Fruit fly (Drosophila melanogaster) whole organism, embryonic: ENCODE measurements around the gene Hexo1.

Experiments
- CG10147 ChIP-seq: fragments of 200-800 bp; sonication (Bioruptor generic); optimal IDR thresholded peaks from 2 replicates; lab custom pipeline; 2019; ENCODE audit warnings: missing biosample characterization, mild to moderate bottlenecking, missing genetic modification characterization, moderate library complexity
- CG10565 ChIP-seq: fragments of 200-800 bp; sonication (Bioruptor generic); optimal IDR thresholded peaks from 3 replicates; lab custom pipeline; 2016; ENCODE audit warnings: missing biosample characterization, mild to moderate bottlenecking, missing genetic modification characterization
- CG12219 ChIP-seq: fragments of 200-800 bp; sonication (Bioruptor generic); optimal IDR thresholded peaks from 3 replicates; lab custom pipeline; 2018; ENCODE audit warnings: missing biosample characterization, mild to moderate bottlenecking, missing genetic modification characterization
- CG12236 ChIP-seq: fragments of 200-800 bp; sonication (Bioruptor generic); optimal IDR thresholded peaks from 2 replicates; lab custom pipeline; 2016; ENCODE audit warnings: missing biosample characterization, missing genetic modification characterization
- CG14014 ChIP-seq: fragments of 200-800 bp; sonication (Bioruptor generic); IDR thresholded peaks from 2 replicates; pipeline ENCODE4 v1.3.6; 2022; ENCODE audit warnings: missing biosample characterization, missing genetic modification characterization
- CG14965 ChIP-seq: fragments of 200-800 bp; sonication (Bioruptor generic); optimal IDR thresholded peaks from 2 replicates; lab custom pipeline; 2016; ENCODE audit warnings: missing biosample characterization, missing genetic modification characterization, borderline replicate concordance
- CG15601 ChIP-seq: fragments of 200-800 bp; sonication (Bioruptor generic); optimal IDR thresholded peaks from 3 replicates; lab custom pipeline; 2019; ENCODE audit warnings: missing biosample characterization, mild to moderate bottlenecking, missing genetic modification characterization, moderate library complexity
- CG15696 ChIP-seq: fragments of 200-800 bp; sonication (Bioruptor generic); optimal IDR thresholded peaks from 2 replicates; lab custom pipeline; 2019; ENCODE audit warnings: missing biosample characterization, mild to moderate bottlenecking, missing genetic modification characterization, moderate library complexity
- CG16813 ChIP-seq: fragments of 200-800 bp; sonication (Bioruptor generic); IDR thresholded peaks from 3 replicates; pipeline ENCODE4 v1.3.6; 2022; ENCODE audit warnings: missing biosample characterization, missing genetic modification characterization; ENCODE audit not compliant: partially characterized antibody
- CG16815 ChIP-seq: fragments of 200-800 bp; sonication (Bioruptor generic); optimal IDR thresholded peaks from 3 replicates; lab custom pipeline; 2017; ENCODE audit warnings: missing biosample characterization, mild to moderate bottlenecking, missing genetic modification characterization
- CG16863 ChIP-seq: fragments of 200-800 bp; sonication (Bioruptor generic); optimal IDR thresholded peaks from 3 replicates; lab custom pipeline; 2016; ENCODE audit warnings: missing biosample characterization, missing genetic modification characterization
- CG17361 ChIP-seq: fragments of 200-800 bp; sonication (Bioruptor generic); IDR thresholded peaks from 3 replicates; pipeline ENCODE4 v1.3.6; 2022; ENCODE audit warnings: missing biosample characterization, missing genetic modification characterization
- CG17385 ChIP-seq: fragments of 200-800 bp; sonication (Bioruptor generic); optimal IDR thresholded peaks from 3 replicates; lab custom pipeline; 2018; ENCODE audit warnings: missing biosample characterization, mild to moderate bottlenecking, missing genetic modification characterization
- CG18476 ChIP-seq: fragments of 200-800 bp; sonication (Bioruptor generic); optimal IDR thresholded peaks from 2 replicates; lab custom pipeline; 2016; ENCODE audit warnings: missing biosample characterization, mild to moderate bottlenecking, missing genetic modification characterization
- CG2889 ChIP-seq: fragments of 200-800 bp; sonication (Bioruptor generic); IDR thresholded peaks from 3 replicates; pipeline ENCODE4 v1.3.6; 2022; ENCODE audit warnings: missing biosample characterization, missing genetic modification characterization
- CG3281 ChIP-seq: fragments of 200-800 bp; sonication (Bioruptor generic); optimal IDR thresholded peaks from 3 replicates; lab custom pipeline; 2017; ENCODE audit warnings: missing biosample characterization, mild to moderate bottlenecking, missing genetic modification characterization
- CG34224 ChIP-seq: fragments of 200-800 bp; sonication (Bioruptor generic); IDR thresholded peaks from 3 replicates; pipeline ENCODE4 v1.3.6; 2022; ENCODE audit warnings: missing biosample characterization, missing genetic modification characterization; ENCODE audit not compliant: partially characterized antibody
- CG3838 ChIP-seq: fragments of 200-800 bp; sonication (Bioruptor generic); optimal IDR thresholded peaks from 3 replicates; lab custom pipeline; 2016; ENCODE audit warnings: missing biosample characterization, missing genetic modification characterization
- CG4328 ChIP-seq: fragments of 200-800 bp; sonication (Bioruptor generic); optimal IDR thresholded peaks from 3 replicates; lab custom pipeline; 2017; ENCODE audit warnings: missing biosample characterization, missing genetic modification reagents, missing genetic modification characterization
- CG5180 ChIP-seq: fragments of 200-800 bp; sonication (Bioruptor generic); optimal IDR thresholded peaks from 3 replicates; lab custom pipeline; 2017; ENCODE audit warnings: missing biosample characterization, missing genetic modification characterization, mild to moderate bottlenecking, moderate library complexity, missing genetic modification reagents
- CG6689 ChIP-seq: fragments of 200-800 bp; sonication (Bioruptor generic); IDR thresholded peaks from 2 replicates; pipeline ENCODE4 v1.3.6; 2022; ENCODE audit warnings: missing biosample characterization, missing genetic modification characterization
- CG7556 ChIP-seq: fragments of 200-800 bp; sonication (Bioruptor generic); optimal IDR thresholded peaks from 2 replicates; lab custom pipeline; 2017; ENCODE audit warnings: missing biosample characterization, mild to moderate bottlenecking, missing genetic modification characterization
- CG8089 ChIP-seq: fragments of 200-800 bp; sonication (Bioruptor generic); optimal IDR thresholded peaks from 3 replicates; lab custom pipeline; 2016; ENCODE audit warnings: missing biosample characterization, missing genetic modification characterization
- CG8359 ChIP-seq: fragments of 200-800 bp; sonication (Bioruptor generic); optimal IDR thresholded peaks from 2 replicates; lab custom pipeline; 2017; ENCODE audit warnings: missing biosample characterization, mild to moderate bottlenecking, missing genetic modification characterization, borderline replicate concordance
- CG8924 ChIP-seq: fragments of 200-800 bp; optimal IDR thresholded peaks from 3 replicates; lab custom pipeline; 2019; ENCODE audit warnings: missing biosample characterization, mild to moderate bottlenecking, missing genetic modification characterization, moderate library complexity
- CG9609 ChIP-seq: fragments of 200-800 bp; sonication (Bioruptor generic); optimal IDR thresholded peaks from 3 replicates; lab custom pipeline; 2016; ENCODE audit warnings: missing biosample characterization, missing genetic modification characterization
- Chrac-16 ChIP-seq: fragments of 200-800 bp; sonication (Bioruptor generic); optimal IDR thresholded peaks from 3 replicates; lab custom pipeline; 2016; ENCODE audit warnings: missing biosample characterization, missing genetic modification characterization
- CrebB ChIP-seq: fragments of 200-800 bp; sonication (Bioruptor generic); optimal IDR thresholded peaks from 3 replicates; lab custom pipeline; 2018; ENCODE audit warnings: missing biosample characterization, mild to moderate bottlenecking, missing genetic modification characterization
- Ets65A ChIP-seq: fragments of 200-800 bp; sonication (Bioruptor generic); peaks from one replicate; lab custom pipeline; 2016; ENCODE audit warnings: missing biosample characterization, missing genetic modification characterization
- Hr39 ChIP-seq: fragments of >200 bp; optimal IDR thresholded peaks from 2 replicates; lab custom pipeline; 2017
- NC2α ChIP-seq: fragments of 200-800 bp; sonication (Bioruptor generic); optimal IDR thresholded peaks from 2 replicates; lab custom pipeline; 2016; ENCODE audit warnings: missing biosample characterization, missing genetic modification characterization
- Nf-YB ChIP-seq: fragments of 200-800 bp; sonication (Bioruptor generic); optimal IDR thresholded peaks from 3 replicates; lab custom pipeline; 2019; ENCODE audit warnings: missing biosample characterization, mild to moderate bottlenecking, missing genetic modification characterization, moderate library complexity
- Rfx ChIP-seq: fragments of 200-800 bp; sonication (Bioruptor generic); IDR thresholded peaks from 2 replicates; pipeline ENCODE4 v1.3.6; 2022; ENCODE audit warnings: missing biosample characterization, missing genetic modification characterization
- Xrp1 ChIP-seq: fragments of 200-800 bp; sonication (Bioruptor generic); IDR thresholded peaks from 2 replicates; pipeline ENCODE4 v1.3.6; 2022; ENCODE audit warnings: missing biosample characterization, missing genetic modification characterization
- al ChIP-seq: fragments of 200-800 bp; sonication (Bioruptor generic); IDR thresholded peaks from 2 replicates; pipeline ENCODE4 v1.3.6; 2022; ENCODE audit warnings: missing biosample characterization, missing genetic modification characterization
- bbx ChIP-seq: fragments of 200-800 bp; sonication (Bioruptor generic); IDR thresholded peaks from 2 replicates; pipeline ENCODE4 v1.3.6; 2022; ENCODE audit warnings: missing biosample characterization, missing genetic modification characterization; ENCODE audit not compliant: partially characterized antibody
- bowl ChIP-seq: fragments of 200-800 bp; sonication (Bioruptor generic); IDR thresholded peaks from 2 replicates; pipeline ENCODE4 v1.3.6; 2022; ENCODE audit warnings: missing biosample characterization, missing genetic modification characterization
- danr ChIP-seq: fragments of 200-800 bp; sonication (Bioruptor generic); IDR thresholded peaks from 2 replicates; pipeline ENCODE4 v1.3.6; 2022; ENCODE audit warnings: missing biosample characterization, missing genetic modification characterization
- ems ChIP-seq: fragments of 200-800 bp; sonication (Bioruptor generic); optimal IDR thresholded peaks from 3 replicates; lab custom pipeline; 2016; ENCODE audit warnings: missing biosample characterization, missing genetic modification characterization
- en ChIP-seq: fragments of 200-800 bp; sonication (Bioruptor generic); optimal IDR thresholded peaks from 2 replicates; lab custom pipeline; 2016; ENCODE audit warnings: missing biosample characterization, missing genetic modification characterization
- fd102C ChIP-seq: fragments of 200-800 bp; sonication (Bioruptor generic); optimal IDR thresholded peaks from 2 replicates; lab custom pipeline; 2018; ENCODE audit warnings: missing biosample characterization, mild to moderate bottlenecking, missing genetic modification characterization, moderate library complexity
- lmd ChIP-seq: fragments of 200-800 bp; sonication (Bioruptor generic); IDR thresholded peaks from 2 replicates; pipeline ENCODE4 v1.3.6; 2022; ENCODE audit warnings: missing biosample characterization, missing genetic modification characterization
- pnt ChIP-seq: fragments of 200-800 bp; sonication (Bioruptor generic); optimal IDR thresholded peaks from 3 replicates; lab custom pipeline; 2016; ENCODE audit warnings: missing biosample characterization, missing genetic modification characterization
- pzg ChIP-seq: fragments of 200-800 bp; sonication (Bioruptor generic); optimal IDR thresholded peaks from 3 replicates; lab custom pipeline; 2018; ENCODE audit warnings: missing biosample characterization, mild to moderate bottlenecking, missing genetic modification characterization, moderate library complexity
- row ChIP-seq: fragments of 200-800 bp; sonication (Bioruptor generic); IDR thresholded peaks from 3 replicates; pipeline ENCODE4 v1.3.6; 2022; ENCODE audit warnings: missing biosample characterization, missing genetic modification characterization
- stwl ChIP-seq: fragments of 200-800 bp; sonication (Bioruptor generic); optimal IDR thresholded peaks from 3 replicates; lab custom pipeline; 2018; ENCODE audit warnings: missing biosample characterization, mild to moderate bottlenecking, missing genetic modification characterization, moderate library complexity
- sug ChIP-seq: fragments of 200-800 bp; optimal IDR thresholded peaks from 2 replicates; lab custom pipeline; 2019; ENCODE audit warnings: missing biosample characterization, mild to moderate bottlenecking, missing genetic modification characterization, moderate library complexity
- tio ChIP-seq: fragments of 200-800 bp; sonication (Bioruptor generic); optimal IDR thresholded peaks from 2 replicates; lab custom pipeline; 2017; ENCODE audit warnings: missing biosample characterization, missing genetic modification characterization, inconsistent platforms
- trem ChIP-seq: fragments of 200-800 bp; optimal IDR thresholded peaks from 3 replicates; lab custom pipeline; 2019; ENCODE audit warnings: missing biosample characterization, mild to moderate bottlenecking, missing genetic modification characterization, moderate library complexity
- tx ChIP-seq: fragments of 200-800 bp; sonication (Bioruptor generic); optimal IDR thresholded peaks from 2 replicates; lab custom pipeline; 2016; ENCODE audit warnings: missing biosample characterization, missing genetic modification characterization
- zen ChIP-seq: fragments of 200-800 bp; sonication (Bioruptor generic); optimal IDR thresholded peaks from 3 replicates; lab custom pipeline; 2018; ENCODE audit warnings: missing biosample characterization, mild to moderate bottlenecking, missing genetic modification characterization, moderate library complexity

Hexo1 gene

DNA sequence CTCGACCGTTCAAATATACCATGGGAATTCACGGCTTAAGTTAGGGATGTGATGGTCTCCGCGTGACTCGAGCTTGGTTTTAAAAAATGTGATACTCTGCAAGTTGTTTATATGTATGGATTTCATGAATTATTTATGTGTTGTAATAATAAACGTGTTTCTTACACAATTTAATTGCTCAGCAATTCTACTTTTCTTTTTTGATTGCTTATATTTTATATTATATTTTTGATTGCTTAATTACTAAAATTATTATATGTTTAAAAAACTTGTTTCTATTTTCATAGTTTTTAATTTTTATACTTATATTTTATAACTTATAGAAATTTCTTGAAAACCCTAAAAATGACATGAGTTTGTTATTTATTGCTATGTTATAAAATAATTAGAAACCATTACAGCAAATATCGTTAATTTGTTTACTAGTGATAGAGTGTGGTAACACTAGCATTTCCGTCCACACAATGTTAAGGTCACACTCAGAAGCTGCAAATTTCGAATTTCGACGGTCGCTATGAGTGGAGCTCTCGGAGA, 34.1 kb upstream of the Hexo1 start, which contains the start of the genes ago and CG1265 (continued):
- peak; percentile 59; the same call in 2 of the 3 replicates for TF ChIP-seq CG16813 (GFP tag; lab: Robert Waterston, UW)
- TF ChIP-seq CG15696 (tag; lab: Kevin White, UChicago) = peak; percentile 49
- TF ChIP-seq CG6689 = peak; percentile 38; the same call in 1 of the 2 replicates
- no peak for TF ChIP-seq CrebB (tag; lab: Kevin White, UChicago)
- no peak for TF ChIP-seq CG18476 (GFP tag; lab: Kevin White, UChicago)
- TF ChIP-seq CG9609 (GFP tag; lab: Kevin White, UChicago) = peak; percentile 10
- no peak for TF ChIP-seq CG3838 (GFP tag; lab: Kevin White, UChicago)
- no peak for TF ChIP-seq CG14965 (GFP tag; lab: Kevin White, UChicago)
- TF ChIP-seq CG17361 (GFP tag; lab: Robert Waterston, UW) = peak; percentile 83
- TF ChIP-seq CG34224 (GFP tag; lab: Robert Waterston, UW) = no peak
- no peak for TF ChIP-seq CG16863 (GFP tag; lab: Kevin White, UChicago)
- no peak for TF ChIP-seq danr (GFP tag; lab: Robert Waterston, UW)
- TF ChIP-seq sug (tag; lab: Kevin White, UChicago) = peak; percentile 43
- TF ChIP-seq en = no peak
- no peak for TF ChIP-seq tx (GFP tag; lab: Kevin White, UChicago)
- peak; percentile 2 for TF ChIP-seq CG5180 (GFP tag; lab: Kevin White, UChicago)
- peak; percentile 23 for TF ChIP-seq CG7556 (GFP tag; lab: Kevin White, UChicago)
- peak; percentile 14 for TF ChIP-seq pzg (GFP tag; lab: Kevin White, UChicago)
- TF ChIP-seq Nf-YB (GFP tag; lab: Kevin White, UChicago) = peak; percentile 5
- TF ChIP-seq CG8359 = no peak
- no peak for TF ChIP-seq pnt
- TF ChIP-seq row (GFP tag; lab: Robert Waterston, UW) = peak; percentile 87
- peak; percentile 75 for TF ChIP-seq CG4328 (GFP tag; lab: Kevin White, UChicago)
- peak; percentile 46 for TF ChIP-seq CG15601 (tag; lab: Kevin White, UChicago)
- peak; percentile 41; the same call in 1 of the 2 replicates for TF ChIP-seq lmd
- no peak for TF ChIP-seq bowl (GFP tag; lab: Robert Waterston, UW)
- TF ChIP-seq NC2α (GFP tag; lab: Kevin White, UChicago) = no peak
- peak; percentile 40 for TF ChIP-seq CG3281 (GFP tag; lab: Kevin White, UChicago)
- peak; percentile 58 for TF ChIP-seq CG8924 (tag; lab: Kevin White, UChicago)
- no peak for TF ChIP-seq Xrp1 (GFP tag; lab: Robert Waterston, UW)
- TF ChIP-seq CG12219 (GFP tag; lab: Kevin White, UChicago) = no peak
- peak; percentile 63 for TF ChIP-seq Ets65A (GFP tag; lab: Kevin White, UChicago)
- peak; percentile 12 for TF ChIP-seq zen
- no peak for TF ChIP-seq ems
- TF ChIP-seq bbx (GFP tag; lab: Robert Waterston, UW) = no peak
- TF ChIP-seq CG10565 (GFP tag; lab: Kevin White, UChicago) = no peak
- peak; percentile 35 for TF ChIP-seq CG17385
- TF ChIP-seq CG8089 (GFP tag; lab: Kevin White, UChicago) = no peak
- TF ChIP-seq CG12236 (GFP tag; lab: Kevin White, UChicago) = no peak
- peak; percentile 68 for TF ChIP-seq Rfx (GFP tag; lab: Robert Waterston, UW)
- TF ChIP-seq fd102C (GFP tag; lab: Kevin White, UChicago) = no peak
- peak; percentile 62; the same call in 2 of the 3 replicates for TF ChIP-seq CG2889 (GFP tag; lab: Robert Waterston, UW)
- TF ChIP-seq Chrac-16 (GFP tag; lab: Kevin White, UChicago) = peak; percentile 32
- TF ChIP-seq tio (GFP tag; lab: Kevin White, UChicago) = no peak
- no peak for TF ChIP-seq CG10147
- peak; percentile 33 for TF ChIP-seq stwl (tag; lab: Kevin White, UChicago)
- TF ChIP-seq al = no peak
- peak; percentile 36 for TF ChIP-seq trem
- TF ChIP-seq CG16815 (GFP tag; lab: Kevin White, UChicago) = no peak
- TF ChIP-seq Hr39 (lab: Kevin White, UChicago) = no peak
- peak; percentile 47 for TF ChIP-seq CG14014 (GFP tag; lab: Robert Waterston, UW)
